Fruit fly (Drosophila melanogaster): ENCODE data around the gene CG34164.
A peak's percentile ranks its signal among the peaks of the same experiment; 100 is the strongest.

CG34164 gene

DNA sequence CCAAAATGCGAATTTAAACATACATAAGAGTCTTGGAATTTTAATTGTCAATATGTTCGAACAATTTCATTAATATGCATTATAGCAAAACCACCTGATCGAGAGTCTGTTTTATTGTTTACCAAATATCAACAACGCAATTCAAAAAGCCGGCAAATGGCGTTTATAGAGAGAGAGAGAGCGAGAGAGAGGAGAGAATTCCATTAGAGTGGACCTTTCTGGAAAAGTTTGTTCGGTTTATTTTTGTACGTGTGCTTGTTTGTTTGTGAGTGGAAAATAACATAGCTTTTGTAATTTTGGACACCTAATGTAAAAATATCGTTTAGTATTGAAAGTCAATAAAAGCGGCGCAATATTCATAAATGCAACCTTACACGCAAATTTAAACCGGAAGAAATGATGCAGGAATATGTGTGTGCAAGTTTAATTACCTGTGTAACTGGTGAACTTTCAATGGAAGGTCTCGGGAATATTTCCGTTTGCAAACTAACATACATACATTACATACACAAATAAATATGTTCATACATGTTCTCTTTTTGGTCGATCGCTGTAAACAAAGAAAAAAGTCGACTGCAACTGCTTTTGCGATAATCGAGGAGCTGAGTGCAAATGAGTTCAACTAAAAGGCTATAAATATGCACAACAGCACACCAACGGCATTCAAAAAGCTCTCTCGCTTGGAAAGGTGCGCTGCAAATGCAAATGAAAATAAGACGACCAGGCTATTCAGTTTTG is 11.4 kb upstream of the CG34164 start, which contains the start of gene CG6785 (continued):
- TF ChIP-seq Doc3 (GFP tag; IDR thresholded peaks at IDR 0.05; ENCODE audit: partially characterized antibody) (no peak), CG31224 (GFP tag; IDR thresholded peaks at IDR 0.05) (no peak), PHDP (tag; optimal IDR thresholded peaks at IDR 0.05) (peak; percentile 89), tx (GFP tag; optimal IDR thresholded peaks at IDR 0.05) (peak; percentile 69), CG11695 (GFP tag; IDR thresholded peaks at IDR 0.05) (peak; percentile 71), esg (GFP tag; conservative IDR thresholded peaks at IDR 0.05) (no peak), al (GFP tag; IDR thresholded peaks at IDR 0.05) (no peak), Dad (GFP tag; optimal IDR thresholded peaks at IDR 0.05) (peak; percentile 65), D (optimal IDR thresholded peaks at IDR 0.05) (no peak), D (GFP tag; optimal IDR thresholded peaks at IDR 0.05) (peak; percentile 83), pfk (GFP tag; optimal IDR thresholded peaks at IDR 0.05) (peak; percentile 73), Mrtf (GFP tag; IDR thresholded peaks at IDR 0.05) (no peak), cg (GFP tag; optimal IDR thresholded peaks at IDR 0.05) (peak; percentile 43), Meics (GFP tag; optimal IDR thresholded peaks at IDR 0.05) (peak; percentile 84), chif (GFP tag; optimal IDR thresholded peaks at IDR 0.05) (peak; percentile 77 to 88), MBD-R2 (GFP tag; IDR thresholded peaks at IDR 0.05) (peak; percentile 7; the same call in 1 of the 2 replicates), HHEX (GFP tag; optimal IDR thresholded peaks at IDR 0.05) (peak; percentile 92), CG18262 (tag; optimal IDR thresholded peaks at IDR 0.05) (peak; percentile 71), CG7357 (GFP tag; IDR thresholded peaks at IDR 0.05) (no peak), knrl (GFP tag; IDR thresholded peaks at IDR 0.05; ENCODE audit: partially characterized antibody) (no peak), bbx (GFP tag; IDR thresholded peaks at IDR 0.05; ENCODE audit: partially characterized antibody) (no peak), CG33557 (GFP tag; optimal IDR thresholded peaks at IDR 0.05) (peak; percentile 91), CG17802 (tag; optimal IDR thresholded peaks at IDR 0.05) (peak; percentile 24), ems (GFP tag; optimal IDR thresholded peaks at IDR 0.05) (peak; percentile 73), croc (GFP tag; conservative IDR thresholded peaks at IDR 0.05) (no peak), Camta (GFP tag; optimal IDR thresholded peaks at IDR 0.05) (peak; percentile 90), CHES-1-like (GFP tag; optimal IDR thresholded peaks at IDR 0.05) (peak; percentile 95), gce (GFP tag; IDR thresholded peaks at IDR 0.05) (peak; percentile 68; the same call in 1 of the 3 replicates), Bgb (GFP tag; IDR thresholded peaks at IDR 0.05; ENCODE audit: partially characterized antibody) (0 out of 2 replicates have a peak, but pooled peaks have one; percentile 5), abd-A (tag; optimal IDR thresholded peaks at IDR 0.05) (peak; percentile 89), tna (GFP tag; IDR thresholded peaks at IDR 0.05; ENCODE audit: partially characterized antibody) (no peak), CG1233 (GFP tag; optimal IDR thresholded peaks at IDR 0.05) (peak; percentile 85), cwo (GFP tag; optimal IDR thresholded peaks at IDR 0.05) (peak; percentile 60), amos (GFP tag; IDR thresholded peaks at IDR 0.05; ENCODE audit: partially characterized antibody) (no peak; the same call in 1 of the 2 replicates), ase (GFP tag; IDR thresholded peaks at IDR 0.05) (no peak), Oli (tag; optimal IDR thresholded peaks at IDR 0.05) (peak; percentile 65), CG9797 (GFP tag; optimal IDR thresholded peaks at IDR 0.05) (no peak), Dref (GFP tag; IDR thresholded peaks at IDR 0.05) (no peak), CG9876 (GFP tag; optimal IDR thresholded peaks at IDR 0.05) (peak; percentile 63), fu2 (GFP tag; optimal IDR thresholded peaks at IDR 0.05) (no peak), Sox102F (GFP tag; optimal IDR thresholded peaks at IDR 0.05) (peak; percentile 80), CG6683 (GFP tag; optimal IDR thresholded peaks at IDR 0.05) (peak; percentile 62)
